Fruit fly (Drosophila melanogaster): Measurements from ENCODE around the gene CG31313.

CG31313 gene

dm6 chr3R:14586480-14587443, 19.5 kb upstream of the CG31313 start:
- TF ChIP-seq Jra (GFP tag; optimal IDR thresholded peaks at IDR 0.05) (no peak), Myc (optimal IDR thresholded peaks at IDR 0.05) (no peak), fru (GFP tag; optimal IDR thresholded peaks at IDR 0.05) (no peak), dmrt93B (GFP tag; optimal IDR thresholded peaks at IDR 0.05) (no peak), OdsH (GFP tag; optimal IDR thresholded peaks at IDR 0.05) (no peak), sv (GFP tag; optimal IDR thresholded peaks at IDR 0.05) (no peak), pan (optimal IDR thresholded peaks at IDR 0.05) (no peak)

- TF ChIP-seq br (GFP tag; optimal IDR thresholded peaks at IDR 0.05) (no peak), Jra (GFP tag; optimal IDR thresholded peaks at IDR 0.05) (no peak), GATAd (GFP tag; optimal IDR thresholded peaks at IDR 0.05) (no peak)
These were observed 12.9 kb upstream of the CG31313 start for dm6 chr3R:14580045-14580579.

DNA sequence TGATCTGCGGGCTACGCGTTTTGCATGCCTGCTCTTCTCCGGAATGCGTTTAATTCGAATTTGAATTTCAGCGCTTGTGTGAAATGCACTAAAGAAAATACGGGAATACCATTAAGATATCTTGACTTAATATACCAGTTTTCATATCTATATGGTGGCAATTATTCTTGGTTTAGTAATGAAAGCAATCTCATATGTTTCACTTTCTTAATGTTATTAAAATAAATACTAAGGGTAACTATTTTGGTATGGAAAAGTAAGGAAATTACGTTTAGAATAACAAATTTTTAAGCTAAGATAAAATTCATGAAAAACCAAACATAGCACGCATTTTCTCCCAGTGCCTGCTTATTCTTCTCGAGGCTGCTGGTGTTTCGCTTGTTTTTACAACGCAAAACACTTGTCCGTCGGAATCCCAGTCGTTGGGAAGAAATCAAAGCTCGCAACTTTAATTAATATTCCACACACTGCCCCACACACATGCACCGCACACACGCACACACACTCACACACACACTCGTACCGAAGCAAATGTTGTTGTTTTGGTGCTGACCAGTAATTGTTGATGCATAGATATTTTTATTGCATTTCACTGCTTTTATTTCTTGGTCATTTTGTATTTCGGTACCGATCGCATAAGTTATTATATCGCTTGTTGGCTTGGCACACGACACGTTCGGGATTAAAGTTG, 10.7 kb upstream of the CG31313 start:
- TF ChIP-seq sage (GFP tag; optimal IDR thresholded peaks at IDR 0.05) (no peak), brk (GFP tag; optimal IDR thresholded peaks at IDR 0.05) (no peak), HLH106 (tag; optimal IDR thresholded peaks at IDR 0.05) (peak; percentile 34), Dfd (GFP tag; optimal IDR thresholded peaks at IDR 0.05) (peak; percentile 93), fru (GFP tag; optimal IDR thresholded peaks at IDR 0.05) (peak; percentile 11), rgr (GFP tag; optimal IDR thresholded peaks at IDR 0.05) (no peak), h (GFP tag; optimal IDR thresholded peaks at IDR 0.05) (peak; percentile 18)

DNA sequence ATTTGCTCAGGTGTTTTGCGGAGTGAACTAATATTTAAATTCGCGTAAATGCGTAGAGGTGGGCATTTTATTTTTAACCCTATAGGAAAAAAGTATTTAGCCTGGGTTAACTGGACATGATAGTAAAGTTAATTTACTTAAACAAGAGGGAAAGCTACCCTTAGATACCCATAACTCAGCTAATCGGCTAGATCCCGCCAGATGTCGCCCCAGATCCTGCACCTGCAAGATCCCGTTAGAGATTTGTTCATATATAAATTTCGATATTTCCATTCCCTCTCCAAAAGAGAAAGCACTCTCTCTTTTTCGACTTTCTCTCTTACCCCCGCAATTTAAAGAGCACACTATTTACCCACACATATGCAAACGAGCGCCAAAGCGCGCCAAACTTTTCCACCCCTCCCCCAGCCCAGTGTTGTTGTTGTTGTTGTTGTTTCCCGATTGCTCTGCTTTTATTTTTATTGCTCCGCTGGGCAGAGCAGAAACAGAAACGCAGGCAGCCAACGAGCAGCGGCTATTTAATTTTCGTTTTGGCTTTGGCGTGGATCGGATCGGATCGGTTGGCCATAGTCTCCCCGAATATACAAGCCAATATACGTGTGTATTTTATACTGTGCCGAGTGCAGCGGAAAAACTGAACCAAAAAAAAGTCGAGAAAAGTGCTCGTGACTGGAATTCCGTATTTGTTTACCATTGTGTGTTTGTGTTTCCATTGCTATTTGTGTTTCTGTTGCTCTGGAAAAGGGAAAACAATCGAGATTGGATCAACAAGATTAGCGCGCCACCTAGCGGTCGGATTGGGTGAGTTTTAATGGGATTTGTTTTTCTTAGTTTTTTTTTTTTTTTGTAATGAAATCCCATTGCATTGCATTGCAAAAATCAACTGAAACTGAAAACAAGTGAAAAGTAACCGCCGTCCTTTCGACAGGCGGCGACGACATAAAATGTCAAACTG, 9.7 kb upstream of the CG31313 start, which contains the start of gene stumps:
TSS of gene stumps (plus strand) at position 526 of the 955 bp plus-strand sequence.
- no peak for TF ChIP-seq rgr (GFP tag; optimal IDR thresholded peaks at IDR 0.05)

DNA sequence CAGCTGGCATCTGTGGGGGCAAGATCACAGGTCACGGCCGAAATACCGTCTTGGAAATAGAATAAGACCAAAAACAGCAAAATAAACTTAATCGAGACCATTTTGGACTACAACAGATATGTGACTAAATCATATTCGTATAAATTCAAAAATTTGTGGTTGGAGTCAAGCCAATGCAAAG, 9.2 kb upstream of the CG31313 start, which contains the start of gene CG44094:
TSS of gene CG44094 (minus strand) at position 101 of the 181 bp plus-strand sequence.
- TF ChIP-seq jim (GFP tag; optimal IDR thresholded peaks at IDR 0.05) (no peak), Abd-B (GFP tag; optimal IDR thresholded peaks at IDR 0.05) (no peak), dsf (GFP tag; optimal IDR thresholded peaks at IDR 0.05; ENCODE audit: borderline replicate concordance) (no peak), Vsx2 (GFP tag; optimal IDR thresholded peaks at IDR 0.05; ENCODE audit: partially characterized antibody) (no peak), OdsH (GFP tag; optimal IDR thresholded peaks at IDR 0.05) (no peak), fru (GFP tag; optimal IDR thresholded peaks at IDR 0.05) (no peak), sv (GFP tag; optimal IDR thresholded peaks at IDR 0.05) (no peak), tai (GFP tag; optimal IDR thresholded peaks at IDR 0.05) (no peak), brk (GFP tag; optimal IDR thresholded peaks at IDR 0.05) (no peak), Sp1 (GFP tag; optimal IDR thresholded peaks at IDR 0.05) (no peak), h (GFP tag; optimal IDR thresholded peaks at IDR 0.05) (no peak), N (GFP tag; optimal IDR thresholded peaks at IDR 0.05) (no peak), Myc (optimal IDR thresholded peaks at IDR 0.05) (no peak), br (GFP tag; optimal IDR thresholded peaks at IDR 0.05) (no peak), sage (GFP tag; optimal IDR thresholded peaks at IDR 0.05) (no peak), dl (GFP tag; optimal IDR thresholded peaks at IDR 0.05; ENCODE audit: insufficient read depth in 1 of 2, partially characterized antibody in 2 of 2) (no peak), Hnf4 (GFP tag; optimal IDR thresholded peaks at IDR 0.05) (no peak), pan (optimal IDR thresholded peaks at IDR 0.05) (no peak)

DNA sequence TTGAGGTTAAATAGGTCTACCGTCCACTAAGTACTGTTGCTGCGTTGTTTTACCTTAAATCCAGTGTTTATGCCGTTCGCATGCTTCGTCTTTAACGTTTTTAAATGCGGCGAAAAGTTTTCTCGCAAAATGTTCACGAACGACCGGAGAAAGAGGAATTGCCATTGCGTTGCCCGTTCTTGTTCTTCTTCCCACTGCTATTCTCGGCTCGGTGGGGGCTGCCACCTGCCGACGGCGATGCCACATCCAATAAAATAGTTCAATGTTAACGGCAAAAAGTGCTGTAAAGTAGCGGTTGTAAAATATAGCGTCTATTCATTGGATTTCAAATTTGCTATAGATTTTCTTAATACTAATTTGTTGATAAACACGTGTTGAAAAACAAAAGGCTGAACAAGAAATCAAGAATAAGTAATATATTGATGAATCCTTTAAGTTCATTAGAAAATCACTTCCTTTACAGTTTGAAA, 8.5 kb upstream of the CG31313 start, which contains the start of gene CG7987:
TSS of gene CG7987 (minus strand) at position 170 of the 470 bp plus-strand sequence.
- TF ChIP-seq h (GFP tag; optimal IDR thresholded peaks at IDR 0.05) (peak; percentile 36), HLH106 (tag; optimal IDR thresholded peaks at IDR 0.05) (no peak), rgr (GFP tag; optimal IDR thresholded peaks at IDR 0.05) (peak; percentile 27), psq (GFP tag; optimal IDR thresholded peaks at IDR 0.05) (peak; percentile 95), foxo (GFP tag; optimal IDR thresholded peaks at IDR 0.05) (peak in 1 of 2 experiments; percentile 37), fru (GFP tag; optimal IDR thresholded peaks at IDR 0.05) (no peak), Hr83 (GFP tag; optimal IDR thresholded peaks at IDR 0.05; ENCODE audit: poor library complexity, severe bottlenecking) (peak; percentile 7)
